Worm (Caenorhabditis elegans): ENCODE data around the gene clec-72.

The clec-72 gene

ce11 chrIV:3914462-3914861 lies 30.2 kb upstream of the clec-72 start, which contains the start of gene F56D6.19:
F56D6.19 (plus strand) TSS chrIV:3914762.
- no peak for TF ChIP-seq T23F11.4 (GFP tag; optimal IDR thresholded peaks at IDR 0.05)
- no peak for TF ChIP-seq hlh-30 (tag; optimal IDR thresholded peaks at IDR 0.05; ENCODE audit: insufficient read depth)
- TF ChIP-seq tbx-2 (tag; optimal IDR thresholded peaks at IDR 0.05) = no peak
- no peak for TF ChIP-seq elt-4 (tag; optimal IDR thresholded peaks at IDR 0.05)
- no peak for TF ChIP-seq pha-4 (tag; optimal IDR thresholded peaks at IDR 0.05)
- TF ChIP-seq ceh-30 (tag; optimal IDR thresholded peaks at IDR 0.05) = no peak
- TF ChIP-seq ets-4 (tag; optimal IDR thresholded peaks at IDR 0.05) = no peak
- TF ChIP-seq hlh-15 (tag; optimal IDR thresholded peaks at IDR 0.05) = no peak
- no peak for TF ChIP-seq C08G9.2 (tag; optimal IDR thresholded peaks at IDR 0.05)
- TF ChIP-seq sox-2 (GFP tag; IDR thresholded peaks at IDR 0.05) = no peak
- no peak for TF ChIP-seq dmd-4 (tag; optimal IDR thresholded peaks at IDR 0.05; ENCODE audit: borderline replicate concordance)
- no peak for TF ChIP-seq pat-9 (tag; optimal IDR thresholded peaks at IDR 0.05)
- TF ChIP-seq Y22D7AL.16 (tag; optimal IDR thresholded peaks at IDR 0.05) = no peak
- TF ChIP-seq eyg-1 (tag; optimal IDR thresholded peaks at IDR 0.05) = no peak
- no peak for TF ChIP-seq nhr-232 (tag; optimal IDR thresholded peaks at IDR 0.05)

- TF ChIP-seq pqm-1 (tag; optimal IDR thresholded peaks at IDR 0.05) (no peak), K09A11.1 (tag; optimal IDR thresholded peaks at IDR 0.05; ENCODE audit: insufficient read depth) (no peak), C08G9.2 (tag; optimal IDR thresholded peaks at IDR 0.05) (no peak), pros-1 (tag; optimal IDR thresholded peaks at IDR 0.05) (no peak), T23F11.4 (GFP tag; optimal IDR thresholded peaks at IDR 0.05) (no peak), sox-4 (tag; optimal IDR thresholded peaks at IDR 0.05) (no peak), ceh-48 (tag; optimal IDR thresholded peaks at IDR 0.05) (no peak), ama-1 (optimal IDR thresholded peaks at IDR 0.05) (no peak), ceh-24 (tag; optimal IDR thresholded peaks at IDR 0.05) (no peak), ttx-3 (tag; optimal IDR thresholded peaks at IDR 0.05) (no peak)
These were observed 29.3 kb upstream of the clec-72 start, which contains the start of gene srz-20 for ce11 chrIV:3915296-3915695. srz-20 (plus strand) TSS chrIV:3915596.

- no peak for TF ChIP-seq fkh-10 (GFP tag; optimal IDR thresholded peaks at IDR 0.05)
- no peak for TF ChIP-seq gmeb-2 (tag; optimal IDR thresholded peaks at IDR 0.05)
- TF ChIP-seq sdc-2 (tag; optimal IDR thresholded peaks at IDR 0.05) = no peak
- TF ChIP-seq ceh-18 (tag; optimal IDR thresholded peaks at IDR 0.05) = no peak
- no peak for TF ChIP-seq odd-2 (tag; optimal IDR thresholded peaks at IDR 0.05)
- TF ChIP-seq pros-1 (tag; optimal IDR thresholded peaks at IDR 0.05) = no peak
- no peak for TF ChIP-seq dve-1 (tag; optimal IDR thresholded peaks at IDR 0.05)
- no peak for TF ChIP-seq pha-4 (tag; optimal IDR thresholded peaks at IDR 0.05)
- no peak for TF ChIP-seq F13H6.1 (tag; optimal IDR thresholded peaks at IDR 0.05)
- TF ChIP-seq T23F11.4 (GFP tag; optimal IDR thresholded peaks at IDR 0.05) = no peak
- TF ChIP-seq ztf-16 (tag; optimal IDR thresholded peaks at IDR 0.05) = no peak
- no peak for TF ChIP-seq ref-2 (tag; optimal IDR thresholded peaks at IDR 0.05)
- no peak for TF ChIP-seq pax-1 (tag; optimal IDR thresholded peaks at IDR 0.05)
- TF ChIP-seq ceh-14 (tag; optimal IDR thresholded peaks at IDR 0.05) = no peak
- TF ChIP-seq C08G9.2 (tag; optimal IDR thresholded peaks at IDR 0.05) = no peak
- no peak for TF ChIP-seq ceh-48 (tag; optimal IDR thresholded peaks at IDR 0.05)
- TF ChIP-seq nhr-11 (tag; optimal IDR thresholded peaks at IDR 0.05) = no peak
These were observed 27.2 kb upstream of the clec-72 start, which contains the start of gene F56D6.14 for ce11 chrIV:3917405-3917804. F56D6.14 (plus strand) TSS chrIV:3917705.

ce11 chrIV:3918160-3918559 lies 26.5 kb upstream of the clec-72 start, which contains the start of gene F56D6.23:
F56D6.23 (plus strand) TSS chrIV:3918460.
- no peak for TF ChIP-seq pqm-1 (tag; optimal IDR thresholded peaks at IDR 0.05)
- TF ChIP-seq sdc-2 (tag; optimal IDR thresholded peaks at IDR 0.05) = no peak
- no peak for TF ChIP-seq hlh-13 (GFP tag; optimal IDR thresholded peaks at IDR 0.05)
- no peak for TF ChIP-seq elt-2 (tag; optimal IDR thresholded peaks at IDR 0.05)
- no peak for TF ChIP-seq ceh-14 (tag; optimal IDR thresholded peaks at IDR 0.05)

All from whole organism, late embryonic.